Fruit fly (Drosophila melanogaster): ENCODE data around the gene Arglu1.

dm6 chr2L:9982516-9982915 is 44.6 kb upstream of the Arglu1 start:
- no peak for TF ChIP-seq CG5204 (GFP tag; optimal IDR thresholded peaks at IDR 0.05)
- TF ChIP-seq bab1 (GFP tag; optimal IDR thresholded peaks at IDR 0.05), result no peak
- TF ChIP-seq Mnt (GFP tag; optimal IDR thresholded peaks at IDR 0.05), result no peak
- no peak for TF ChIP-seq tj (GFP tag; optimal IDR thresholded peaks at IDR 0.05)

Data from whole organism, adult.